Fruit fly (Drosophila melanogaster): ENCODE data around the gene Ir68a.

The Ir68a gene

dm6 chr3L:11236118-11236517, at the start of gene Ir68a:
Ir68a (minus strand) TSS chr3L:11236218.
- TF ChIP-seq CG8478 (optimal IDR thresholded peaks at IDR 0.05) (no peak), CTCF (optimal IDR thresholded peaks at IDR 0.05) (no peak)

- no peak for TF ChIP-seq CG8478 (optimal IDR thresholded peaks at IDR 0.05)
- TF ChIP-seq CTCF (optimal IDR thresholded peaks at IDR 0.05) = no peak
These were observed 49.0 kb upstream of the Ir68a start for dm6 chr3L:11285066-11285465.

DNA sequence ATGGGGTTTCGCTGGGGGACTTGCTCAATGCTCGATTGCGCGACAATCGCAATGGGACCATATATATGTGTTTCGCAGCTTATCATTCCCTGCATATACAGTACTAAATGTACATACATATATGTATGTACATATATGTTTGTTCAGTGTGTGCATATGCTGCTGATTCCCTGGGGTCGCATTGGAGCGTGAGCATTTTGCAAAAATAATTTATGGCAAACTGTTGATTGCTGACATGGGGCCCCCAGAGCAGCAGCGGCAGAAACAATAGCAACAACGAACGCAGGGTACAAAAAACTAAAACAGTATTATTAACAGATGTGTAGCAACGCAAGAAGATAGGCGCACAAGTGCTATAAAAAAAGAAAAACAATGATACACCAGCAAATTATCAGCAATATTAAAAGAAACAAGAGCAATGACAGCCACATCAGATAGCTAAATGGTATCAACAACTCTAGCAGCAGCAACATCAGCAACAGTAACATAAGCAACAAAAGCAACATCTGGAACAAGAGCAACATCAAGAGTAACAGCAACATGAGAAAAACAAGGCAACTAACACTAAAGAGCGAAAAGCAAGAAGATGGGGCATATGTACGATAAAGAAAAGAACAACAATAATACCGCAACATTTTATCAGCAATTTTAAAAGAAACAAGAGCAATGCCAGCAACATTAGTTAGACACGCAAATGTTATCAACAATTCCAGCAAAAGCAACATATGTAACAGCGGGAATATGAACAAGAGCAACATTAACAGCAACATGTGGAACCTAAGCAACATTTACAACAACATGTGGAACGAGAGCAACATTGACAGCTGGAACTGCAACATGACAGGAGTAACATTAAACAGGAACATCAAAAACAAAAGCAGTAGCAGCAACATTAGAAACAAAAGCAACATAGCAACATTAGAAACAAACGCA, 48.3 kb upstream of the Ir68a start:
- no peak for TF ChIP-seq CG8478 (optimal IDR thresholded peaks at IDR 0.05)
- TF ChIP-seq CTCF (optimal IDR thresholded peaks at IDR 0.05) = no peak

DNA sequence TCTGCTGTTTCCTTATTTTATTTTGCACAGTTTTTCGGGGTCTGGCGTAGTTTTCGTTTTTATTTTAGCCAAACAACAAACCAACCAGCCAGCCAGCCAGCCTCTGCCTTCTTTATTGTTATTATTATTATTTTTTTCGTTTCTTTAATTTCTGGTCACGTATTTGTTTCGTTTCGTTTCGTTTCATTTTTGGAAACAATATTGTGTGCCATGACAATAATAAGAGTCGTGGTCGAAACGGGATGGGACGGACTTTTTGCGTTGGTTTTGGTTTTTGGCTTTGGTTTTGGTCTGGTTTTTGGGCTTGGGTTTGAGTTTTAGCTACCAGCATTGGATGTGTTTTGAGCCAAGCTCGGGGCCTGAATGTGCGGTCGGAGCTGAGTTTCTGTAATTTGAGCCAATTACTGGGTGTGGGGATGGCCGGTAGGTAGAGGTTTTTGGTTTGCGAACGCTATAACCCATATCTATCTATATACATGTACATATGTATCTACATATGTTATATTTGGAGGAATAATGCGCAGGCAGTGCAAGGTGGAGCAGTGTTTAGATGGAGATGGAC, 44.6 kb upstream of the Ir68a start:
- TF ChIP-seq CTCF (optimal IDR thresholded peaks at IDR 0.05) (no peak), CG8478 (optimal IDR thresholded peaks at IDR 0.05) (no peak)

dm6 chr3L:11279321-11279827, 43.4 kb upstream of the Ir68a start:
- TF ChIP-seq CTCF (optimal IDR thresholded peaks at IDR 0.05) = no peak

DNA sequence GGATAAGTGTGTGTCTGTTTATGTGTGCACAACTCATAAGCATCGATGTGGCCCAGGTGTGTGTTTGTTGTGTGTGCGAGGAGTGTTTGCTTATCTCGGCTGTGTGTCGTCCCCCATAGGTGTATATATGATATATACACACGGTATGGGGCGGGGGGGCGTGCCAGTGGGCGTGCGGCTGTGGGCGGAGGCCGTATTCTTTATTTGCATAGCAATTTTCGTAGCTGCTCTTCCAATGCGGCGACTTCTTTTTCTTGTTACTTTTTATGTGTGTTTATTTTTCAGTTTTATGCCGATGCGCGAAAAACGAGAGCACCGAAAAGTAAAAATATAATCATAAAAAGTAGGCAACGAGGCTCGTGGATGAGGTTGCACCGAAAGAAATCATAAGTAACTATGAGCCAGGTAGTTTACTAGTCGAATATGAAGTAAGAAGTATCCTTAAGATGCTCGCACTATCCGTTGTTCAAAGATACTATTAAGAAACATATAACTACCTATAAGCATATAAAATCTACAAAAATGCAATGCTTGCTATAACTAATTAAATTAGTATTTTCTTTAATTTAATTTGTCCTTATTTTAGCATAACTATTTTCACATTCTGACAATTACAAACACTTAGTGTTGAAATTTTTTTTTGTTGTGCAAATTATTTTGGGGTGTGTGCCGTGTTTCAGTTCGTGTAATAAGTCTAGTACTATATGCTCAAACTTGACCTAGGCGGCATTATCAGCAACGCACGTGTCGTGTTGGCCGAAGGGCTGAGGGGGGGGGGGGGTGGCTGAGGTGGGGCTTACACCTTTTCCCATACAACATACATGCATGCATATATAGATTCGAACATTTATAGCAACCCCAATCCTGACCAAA, 42.7 kb upstream of the Ir68a start:
- TF ChIP-seq CG8478 (optimal IDR thresholded peaks at IDR 0.05) = no peak
- TF ChIP-seq CTCF (optimal IDR thresholded peaks at IDR 0.05) = no peak

DNA sequence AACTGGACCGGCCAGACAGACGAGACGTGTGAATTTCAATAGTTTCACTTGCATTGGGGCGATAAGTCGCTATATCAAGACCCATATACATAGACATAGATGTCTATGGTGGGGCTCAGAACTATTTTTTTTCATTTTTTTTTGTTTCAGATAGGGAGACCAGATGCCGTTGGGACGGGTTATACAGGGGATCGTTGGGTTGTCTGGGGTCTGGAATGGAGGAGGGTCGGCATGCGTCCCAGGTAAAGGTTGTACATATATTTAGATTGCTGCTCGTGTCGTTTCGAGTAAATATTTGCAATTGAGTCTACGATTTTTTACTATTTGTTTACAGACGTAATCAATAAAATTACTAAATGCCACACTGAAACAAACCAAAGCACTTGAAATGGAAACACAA, 40.0 kb upstream of the Ir68a start:
- TF ChIP-seq CG8478 (optimal IDR thresholded peaks at IDR 0.05) (no peak), CTCF (optimal IDR thresholded peaks at IDR 0.05) (no peak)

- no peak for TF ChIP-seq CG8478 (optimal IDR thresholded peaks at IDR 0.05)
- no peak for TF ChIP-seq CTCF (optimal IDR thresholded peaks at IDR 0.05)
These were observed 38.2 kb upstream of the Ir68a start for dm6 chr3L:11274142-11274672.

dm6 chr3L:11273444-11274141, 37.6 kb upstream of the Ir68a start:
- TF ChIP-seq CTCF (optimal IDR thresholded peaks at IDR 0.05) (no peak), CG8478 (optimal IDR thresholded peaks at IDR 0.05) (no peak)

- no peak for TF ChIP-seq CTCF (optimal IDR thresholded peaks at IDR 0.05)
- TF ChIP-seq CG8478 (optimal IDR thresholded peaks at IDR 0.05) = no peak
These were observed 37.0 kb upstream of the Ir68a start for dm6 chr3L:11273013-11273343.

dm6 chr3L:11272243-11273012, 36.4 kb upstream of the Ir68a start:
- TF ChIP-seq CG8478 (optimal IDR thresholded peaks at IDR 0.05) (no peak), CTCF (optimal IDR thresholded peaks at IDR 0.05) (no peak)

DNA sequence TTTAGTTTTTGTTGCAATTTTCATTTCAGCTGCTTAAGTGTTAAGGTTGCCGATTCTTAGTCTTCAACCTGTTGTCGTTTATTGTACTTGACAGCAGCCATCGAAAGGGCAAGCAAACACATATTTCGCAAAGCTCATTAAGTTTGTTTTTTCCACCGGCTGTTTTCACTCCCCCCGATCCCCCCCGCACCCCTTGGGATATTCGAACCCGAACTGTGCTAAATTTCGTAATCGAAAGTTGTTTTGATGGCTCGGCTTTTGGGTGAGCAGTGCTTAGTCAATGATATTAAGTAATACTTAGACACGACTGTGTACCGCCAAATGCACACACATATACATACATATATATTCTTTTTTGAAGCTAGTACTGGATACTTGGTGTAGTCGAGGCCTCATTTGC, 28.0 kb upstream of the Ir68a start:
- no peak for TF ChIP-seq CTCF (optimal IDR thresholded peaks at IDR 0.05)
- TF ChIP-seq CG8478 (optimal IDR thresholded peaks at IDR 0.05) = no peak

dm6 chr3L:11262159-11262558, 26.1 kb upstream of the Ir68a start:
- no peak for TF ChIP-seq CG8478 (optimal IDR thresholded peaks at IDR 0.05)
- no peak for TF ChIP-seq CTCF (optimal IDR thresholded peaks at IDR 0.05)
